Fruit fly (Drosophila melanogaster): ENCODE data around the gene PDZ-GEF.

The PDZ-GEF gene

DNA sequence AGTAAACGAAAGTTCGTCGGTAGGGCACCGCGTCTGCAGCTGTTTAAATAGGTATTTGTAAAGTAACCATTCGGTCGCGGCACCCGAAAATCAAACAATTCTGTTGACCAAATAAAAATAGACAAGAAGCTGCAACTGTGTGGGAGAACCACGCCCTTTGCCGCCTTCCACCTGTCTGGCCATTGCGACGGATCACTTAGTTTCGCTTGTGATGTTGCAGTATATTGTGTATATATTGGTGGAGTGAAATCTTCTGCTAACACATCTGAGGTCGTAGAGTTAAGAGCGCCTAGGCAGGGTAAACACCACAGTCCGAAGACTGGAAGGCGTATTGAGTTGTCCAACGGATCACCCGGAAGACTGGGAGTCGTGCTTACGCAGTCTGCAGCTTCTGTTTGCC, 40.2 kb upstream of the PDZ-GEF start (continued):
- TF ChIP-seq CG4328 (GFP tag; optimal IDR thresholded peaks at IDR 0.05) = peak; percentile 46
- TF ChIP-seq CG12299 (tag; optimal IDR thresholded peaks at IDR 0.05) = peak; percentile 3
- TF ChIP-seq D (optimal IDR thresholded peaks at IDR 0.05) = no peak
- peak; percentile 43 for TF ChIP-seq D (GFP tag; optimal IDR thresholded peaks at IDR 0.05)
- TF ChIP-seq grn (GFP tag; optimal IDR thresholded peaks at IDR 0.05) = no peak
- TF ChIP-seq pzg (GFP tag; optimal IDR thresholded peaks at IDR 0.05) = no peak
- no peak for TF ChIP-seq CG7786 (GFP tag; optimal IDR thresholded peaks at IDR 0.05)
- no peak for TF ChIP-seq CG17802 (tag; optimal IDR thresholded peaks at IDR 0.05)
- TF ChIP-seq CG1832 (GFP tag; optimal IDR thresholded peaks at IDR 0.05) = no peak
- no peak for TF ChIP-seq CG17328 (GFP tag; IDR thresholded peaks at IDR 0.05)
- TF ChIP-seq cg (GFP tag; optimal IDR thresholded peaks at IDR 0.05) = no peak
- no peak for TF ChIP-seq hth (optimal IDR thresholded peaks at IDR 0.05)
- TF ChIP-seq CG4854 (GFP tag; optimal IDR thresholded peaks at IDR 0.05) = no peak
- no peak for TF ChIP-seq CG4617 (GFP tag; optimal IDR thresholded peaks at IDR 0.05; ENCODE audit: borderline replicate concordance)
- TF ChIP-seq sisA (GFP tag; IDR thresholded peaks at IDR 0.05) = no peak
- TF ChIP-seq Nf-YB (GFP tag; optimal IDR thresholded peaks at IDR 0.05) = peak; percentile 0
- no peak for TF ChIP-seq chm (GFP tag; IDR thresholded peaks at IDR 0.05)
- peak; percentile 19 for TF ChIP-seq caup (GFP tag; optimal IDR thresholded peaks at IDR 0.05; ENCODE audit: severe bottlenecking)
- TF ChIP-seq Gsc (GFP tag; IDR thresholded peaks at IDR 0.05) = no peak
- TF ChIP-seq Med (GFP tag) = peak; percentile 85
- TF ChIP-seq CG32532 (GFP tag; IDR thresholded peaks at IDR 0.05) = no peak
- TF ChIP-seq NC2α (GFP tag; optimal IDR thresholded peaks at IDR 0.05) = no peak
- TF ChIP-seq fd102C (GFP tag; optimal IDR thresholded peaks at IDR 0.05) = no peak
- no peak for TF ChIP-seq B-H1 (GFP tag; IDR thresholded peaks at IDR 0.05)
- no peak for TF ChIP-seq Ada2b (GFP tag; IDR thresholded peaks at IDR 0.05)
- no peak for TF ChIP-seq CG32767 (GFP tag; IDR thresholded peaks at IDR 0.05)
- TF ChIP-seq sr (GFP tag; IDR thresholded peaks at IDR 0.05) = no peak
- TF ChIP-seq luna (GFP tag; optimal IDR thresholded peaks at IDR 0.05) = no peak
- peak in 1 of 2 experiments; percentile 59 for TF ChIP-seq bsh (GFP tag; optimal IDR thresholded peaks at IDR 0.05)
- no peak for TF ChIP-seq CG7271 (tag; optimal IDR thresholded peaks at IDR 0.05)
- TF ChIP-seq oc (tag; optimal IDR thresholded peaks at IDR 0.05) = no peak
- TF ChIP-seq CG2202 (tag; optimal IDR thresholded peaks at IDR 0.05) = peak; percentile 68
- no peak for TF ChIP-seq gsb (GFP tag; IDR thresholded peaks at IDR 0.05)
- TF ChIP-seq corto (GFP tag; optimal IDR thresholded peaks at IDR 0.05) = no peak
- peak; percentile 13 for TF ChIP-seq CG4707 (GFP tag; optimal IDR thresholded peaks at IDR 0.05)
- no peak for TF ChIP-seq CG6791 (GFP tag; IDR thresholded peaks at IDR 0.05; ENCODE audit: partially characterized antibody)
- TF ChIP-seq unc-4 (GFP tag; IDR thresholded peaks at IDR 0.05; ENCODE audit: partially characterized antibody) = no peak
- no peak for TF ChIP-seq CG6854 (GFP tag; optimal IDR thresholded peaks at IDR 0.05)
- no peak for TF ChIP-seq dan (GFP tag; IDR thresholded peaks at IDR 0.05)
- peak; percentile 20 for TF ChIP-seq twi (tag; optimal IDR thresholded peaks at IDR 0.05)
- TF ChIP-seq CG34422 (GFP tag; IDR thresholded peaks at IDR 0.05) = no peak
- TF ChIP-seq Rfx (GFP tag; IDR thresholded peaks at IDR 0.05) = peak; percentile 28; the same call in 1 of the 2 replicates
- TF ChIP-seq Sin3A (optimal IDR thresholded peaks at IDR 0.05) = no peak
- TF ChIP-seq dm (GFP tag; optimal IDR thresholded peaks at IDR 0.05) = no peak
- peak; percentile 45 for TF ChIP-seq CG12104 (GFP tag; optimal IDR thresholded peaks at IDR 0.05)
- peak; percentile 84 for TF ChIP-seq ATbp (GFP tag; optimal IDR thresholded peaks at IDR 0.05)
- peak; percentile 26 for TF ChIP-seq CG9727 (GFP tag; optimal IDR thresholded peaks at IDR 0.05)
- TF ChIP-seq CG7963 (GFP tag; IDR thresholded peaks at IDR 0.05; ENCODE audit: partially characterized antibody) = no peak
- no peak for TF ChIP-seq chn (GFP tag; optimal IDR thresholded peaks at IDR 0.05)
- peak; percentile 62 for TF ChIP-seq CG31441 (GFP tag; IDR thresholded peaks at IDR 0.05)
- TF ChIP-seq HmgZ (tag; optimal IDR thresholded peaks at IDR 0.05) = no peak
- no peak for TF ChIP-seq Sry-δ (GFP tag; optimal IDR thresholded peaks at IDR 0.05)

All from whole organism, embryonic.